Worm (Caenorhabditis elegans): ENCODE data around the gene tomm-20.

- TF ChIP-seq W03F9.2 (tag; optimal IDR thresholded peaks at IDR 0.05), result peak; percentile 59
- TF ChIP-seq him-1 (tag; optimal IDR thresholded peaks at IDR 0.05), result peak; percentile 97
- TF ChIP-seq dao-5 (tag; optimal IDR thresholded peaks at IDR 0.05), result peak; percentile 97
These were observed 39.7 kb downstream of the tomm-20 start for ce11 chrV:12303453-12304077.
